Fruit fly (Drosophila melanogaster) Kc167 (cell line): Measurements from ENCODE around the gene Srp54.

Experiments used
- Myc ChIP-seq: fragments of >200 bp; optimal IDR thresholded peaks from 2 replicates; lab custom pipeline; 2017; ENCODE audit warnings: missing external identifiers
- Sin3A ChIP-seq: fragments of >200 bp; optimal IDR thresholded peaks from 2 replicates; lab custom pipeline; 2018; ENCODE audit warnings: missing external identifiers
- h ChIP-seq: fragments of >200 bp; optimal IDR thresholded peaks from 3 replicates; lab custom pipeline; 2018; ENCODE audit warnings: missing external identifiers
- insv ChIP-seq: fragments of >200 bp; optimal IDR thresholded peaks from 3 replicates; lab custom pipeline; 2018; ENCODE audit warnings: missing external identifiers
- psq ChIP-seq: fragments of >200 bp; optimal IDR thresholded peaks from 2 replicates; lab custom pipeline; 2017; ENCODE audit warnings: missing external identifiers
- ttk ChIP-seq: sonication (Bioruptor generic); optimal IDR thresholded peaks from 2 replicates; lab custom pipeline; 2017; ENCODE audit warnings: missing external identifiers

DNA sequence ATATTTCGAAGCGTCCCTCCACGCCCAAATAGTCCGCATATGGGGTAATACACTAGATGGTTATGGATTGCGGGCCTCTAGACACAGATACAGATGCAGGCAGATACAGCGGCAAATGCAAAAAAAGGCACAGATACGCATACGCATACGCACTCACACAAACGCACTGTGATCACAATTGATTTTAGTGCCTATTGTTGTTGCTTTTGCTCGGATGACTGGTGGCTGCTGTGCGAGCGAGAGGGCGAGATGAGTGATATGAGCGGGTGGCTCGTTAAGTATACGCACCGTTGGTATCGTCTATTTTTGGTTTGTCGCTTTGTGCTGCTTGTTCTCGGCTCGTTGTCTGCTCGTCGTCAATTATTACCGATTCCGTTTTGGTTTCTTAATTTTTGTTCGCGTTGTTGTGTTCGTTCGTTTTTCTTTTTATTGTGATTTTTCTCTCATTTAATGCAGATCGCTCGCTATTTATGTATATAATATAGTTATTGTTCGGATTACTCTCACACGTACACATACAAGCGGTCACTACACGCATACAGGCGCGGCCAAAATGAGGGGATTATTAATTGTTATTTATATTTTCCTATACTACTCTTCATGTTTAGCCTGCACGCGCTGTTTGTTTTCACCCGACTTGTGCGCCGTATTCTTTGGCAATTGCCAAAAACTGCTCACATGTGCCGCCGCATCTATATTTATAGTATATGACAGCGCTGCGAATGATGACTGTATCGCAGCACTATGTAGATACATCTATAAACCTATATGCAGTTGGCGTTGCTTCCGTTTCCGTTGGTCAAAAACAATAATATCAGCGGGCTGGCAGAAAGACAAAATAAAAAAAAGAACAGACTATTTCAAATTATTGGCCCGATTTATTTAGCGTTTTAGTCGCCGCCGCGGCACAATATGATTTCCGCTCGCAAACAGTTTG is 5.1 kb upstream of the Srp54 start:
- no peak for TF ChIP-seq Myc (lab: Kevin White, UChicago)
- TF ChIP-seq ttk (lab: Kevin White, UChicago) = no peak
- no peak for TF ChIP-seq psq (lab: Kevin White, UChicago)
- TF ChIP-seq h (lab: Kevin White, UChicago) = no peak
- no peak for TF ChIP-seq Sin3A (lab: Kevin White, UChicago)
- no peak for TF ChIP-seq insv
